Fruit fly (Drosophila melanogaster) whole organism, embryonic: ENCODE data around the gene Eig71Ek.
A peak's percentile ranks its signal among the peaks of the same experiment; 100 is the strongest.

Experiments
- Blimp-1 ChIP-seq: fragments of 200-800 bp; sonication (Bioruptor generic); optimal IDR thresholded peaks from 3 replicates; lab custom pipeline; 2018; ENCODE audit warnings: missing biosample characterization, missing genetic modification characterization, mild to moderate bottlenecking, moderate library complexity, missing genetic modification reagents
- CG10462 ChIP-seq: fragments of 200-800 bp; sonication (Bioruptor generic); optimal IDR thresholded peaks from 2 replicates; lab custom pipeline; 2016; ENCODE audit warnings: missing biosample characterization, missing genetic modification characterization
- CG10543 ChIP-seq: fragments of 200-800 bp; sonication (Bioruptor generic); optimal IDR thresholded peaks from 3 replicates; lab custom pipeline; 2017; ENCODE audit warnings: missing biosample characterization, mild to moderate bottlenecking, missing genetic modification characterization, moderate library complexity
- CG12769 ChIP-seq: fragments of 200-800 bp; sonication (Bioruptor generic); optimal IDR thresholded peaks from 2 replicates; lab custom pipeline; 2019; ENCODE audit warnings: missing biosample characterization, mild to moderate bottlenecking, missing genetic modification characterization, moderate library complexity
- CG13287 ChIP-seq: fragments of 200-800 bp; sonication (Bioruptor generic); IDR thresholded peaks from 2 replicates; pipeline ENCODE4 v1.3.6; 2022; ENCODE audit warnings: missing biosample characterization, missing genetic modification characterization; ENCODE audit not compliant: partially characterized antibody
- CG14050 ChIP-seq: fragments of 200-800 bp; sonication (Bioruptor generic); IDR thresholded peaks from 3 replicates; pipeline ENCODE4 v1.3.6; 2022; ENCODE audit warnings: missing biosample characterization, missing genetic modification characterization
- CG14710 ChIP-seq: fragments of 200-800 bp; sonication (Bioruptor generic); optimal IDR thresholded peaks from 3 replicates; lab custom pipeline; 2019; ENCODE audit warnings: missing biosample characterization, mild to moderate bottlenecking, missing genetic modification characterization, moderate library complexity
- CG1529 ChIP-seq: fragments of 200-800 bp; sonication (Bioruptor generic); optimal IDR thresholded peaks from 3 replicates; lab custom pipeline; 2018; ENCODE audit warnings: missing biosample characterization, missing genetic modification characterization
- CG15479 ChIP-seq: fragments of 200-800 bp; sonication (Bioruptor generic); optimal IDR thresholded peaks from 3 replicates; lab custom pipeline; 2019; ENCODE audit warnings: missing biosample characterization, mild to moderate bottlenecking, missing genetic modification characterization, moderate library complexity
- CG18011 ChIP-seq: fragments of 200-800 bp; sonication (Bioruptor generic); optimal IDR thresholded peaks from 2 replicates; lab custom pipeline; 2017; ENCODE audit warnings: missing biosample characterization, missing genetic modification characterization, mild to moderate bottlenecking, moderate library complexity, missing genotype
- CG2875 ChIP-seq: fragments of 200-800 bp; sonication (Bioruptor generic); optimal IDR thresholded peaks from 2 replicates; lab custom pipeline; 2017; ENCODE audit warnings: missing biosample characterization, mild to moderate bottlenecking, missing genetic modification characterization, missing genetic modification reagents
- CG30431 ChIP-seq: fragments of 200-800 bp; sonication (Bioruptor generic); optimal IDR thresholded peaks from 2 replicates; lab custom pipeline; 2017; ENCODE audit warnings: missing biosample characterization, missing genetic modification characterization
- CG33557 ChIP-seq: fragments of 200-800 bp; sonication (Bioruptor generic); optimal IDR thresholded peaks from 2 replicates; lab custom pipeline; 2019; ENCODE audit warnings: missing biosample characterization, mild to moderate bottlenecking, missing genetic modification characterization, moderate library complexity
- CG3407 ChIP-seq: fragments of 200-800 bp; sonication (Bioruptor generic); optimal IDR thresholded peaks from 2 replicates; lab custom pipeline; 2018; ENCODE audit warnings: missing biosample characterization, mild to moderate bottlenecking, missing genetic modification characterization
- CG42726 ChIP-seq: fragments of 200-800 bp; sonication (Bioruptor generic); IDR thresholded peaks from 2 replicates; pipeline ENCODE4 v1.3.6; 2022; ENCODE audit warnings: missing biosample characterization, missing genetic modification characterization; ENCODE audit not compliant: partially characterized antibody
- CG8388 ChIP-seq: fragments of 200-800 bp; sonication (Bioruptor generic); optimal IDR thresholded peaks from 2 replicates; lab custom pipeline; 2019; ENCODE audit warnings: missing biosample characterization, mild to moderate bottlenecking, missing genetic modification characterization, moderate library complexity
- CG8478 ChIP-seq: fragments of >200 bp; optimal IDR thresholded peaks from 2 replicates; lab custom pipeline; 2018
- CG8924 ChIP-seq: fragments of 200-800 bp; optimal IDR thresholded peaks from 3 replicates; lab custom pipeline; 2019; ENCODE audit warnings: missing biosample characterization, mild to moderate bottlenecking, missing genetic modification characterization, moderate library complexity
- CG9932 ChIP-seq: fragments of 200-800 bp; sonication (Bioruptor generic); IDR thresholded peaks from 2 replicates; pipeline ENCODE4 v1.3.6; 2022; ENCODE audit warnings: missing biosample characterization, missing genetic modification characterization
- CoRest ChIP-seq: fragments of 200-800 bp; sonication (Bioruptor generic); optimal IDR thresholded peaks from 3 replicates; lab custom pipeline; 2018; ENCODE audit warnings: missing biosample characterization, mild to moderate bottlenecking, missing genetic modification characterization, moderate library complexity
- Drgx ChIP-seq: fragments of 200-800 bp; sonication (Bioruptor generic); IDR thresholded peaks from 2 replicates; pipeline ENCODE4 v1.3.6; 2022; ENCODE audit warnings: missing biosample characterization, missing genetic modification characterization
- H2.0 ChIP-seq: fragments of 200-800 bp; sonication (Bioruptor generic); IDR thresholded peaks from 2 replicates; pipeline ENCODE4 v1.3.6; 2022; ENCODE audit warnings: missing biosample characterization, missing genetic modification characterization
- HLHmδ ChIP-seq: fragments of 200-800 bp; sonication (Bioruptor generic); optimal IDR thresholded peaks from 2 replicates; lab custom pipeline; 2018; ENCODE audit warnings: missing biosample characterization, mild to moderate bottlenecking, missing genetic modification characterization, moderate library complexity
- Hr3 ChIP-seq: fragments of 200-800 bp; sonication (Bioruptor generic); optimal IDR thresholded peaks from 3 replicates; lab custom pipeline; 2016; ENCODE audit warnings: missing biosample characterization, missing genetic modification characterization
- Lhr ChIP-seq: fragments of 200-800 bp; sonication (Bioruptor generic); optimal IDR thresholded peaks from 3 replicates; lab custom pipeline; 2017; ENCODE audit warnings: mild to moderate bottlenecking, missing biosample characterization, missing genetic modification reagents, missing genetic modification characterization
- MBD-R2 ChIP-seq: fragments of 200-800 bp; sonication (Bioruptor generic); IDR thresholded peaks from 2 replicates; pipeline ENCODE4 v1.3.6; 2022; ENCODE audit warnings: missing biosample characterization, missing genetic modification characterization
- Med ChIP-seq: fragments of 200-800 bp; sonication (Bioruptor generic); peaks from one replicate; lab custom pipeline; 2016; ENCODE audit warnings: missing biosample characterization, missing genetic modification characterization, mild to moderate bottlenecking, inconsistent platforms, moderate library complexity
- Mrtf ChIP-seq: fragments of 200-800 bp; sonication (Bioruptor generic); IDR thresholded peaks from 3 replicates; pipeline ENCODE4 v1.3.6; 2022; ENCODE audit warnings: missing biosample characterization, missing genetic modification characterization
- Nf-YC ChIP-seq: fragments of 200-800 bp; optimal IDR thresholded peaks from 3 replicates; lab custom pipeline; 2019; ENCODE audit warnings: missing biosample characterization, mild to moderate bottlenecking, missing genetic modification characterization, moderate library complexity
- Optix ChIP-seq: fragments of 200-800 bp; sonication (Bioruptor generic); IDR thresholded peaks from 3 replicates; pipeline ENCODE4 v1.3.6; 2022; ENCODE audit warnings: missing biosample characterization, missing genetic modification characterization
- Side ChIP-seq: fragments of 200-800 bp; sonication (Bioruptor generic); optimal IDR thresholded peaks from 2 replicates; lab custom pipeline; 2016; ENCODE audit warnings: missing biosample characterization, missing genetic modification characterization
- Spps ChIP-seq: fragments of 200-800 bp; sonication (Bioruptor generic); optimal IDR thresholded peaks from 2 replicates; lab custom pipeline; 2018; ENCODE audit warnings: missing biosample characterization, mild to moderate bottlenecking, missing genetic modification characterization
- aop ChIP-seq: fragments of 200-800 bp; sonication (Bioruptor generic); IDR thresholded peaks from 2 replicates; pipeline ENCODE4 v1.3.6; 2022; ENCODE audit warnings: missing biosample characterization, missing genetic modification characterization
- ash1 ChIP-seq: fragments of 200-800 bp; sonication (Bioruptor generic); optimal IDR thresholded peaks from 2 replicates; lab custom pipeline; 2018; ENCODE audit warnings: missing biosample characterization, mild to moderate bottlenecking, missing genetic modification characterization
- caup ChIP-seq: fragments of 200-800 bp; sonication (Bioruptor generic); optimal IDR thresholded peaks from 3 replicates; lab custom pipeline; 2017; ENCODE audit warnings: missing biosample characterization, mild to moderate bottlenecking, missing genetic modification characterization, moderate library complexity; ENCODE audit not compliant: severe bottlenecking
- dimm ChIP-seq: fragments of 200-800 bp; sonication (Bioruptor generic); IDR thresholded peaks from 2 replicates; pipeline ENCODE4 v1.3.6; 2022; ENCODE audit warnings: missing biosample characterization, missing genetic modification characterization
- dm ChIP-seq: fragments of 200-800 bp; sonication (Bioruptor generic); optimal IDR thresholded peaks from 3 replicates; lab custom pipeline; 2016; ENCODE audit warnings: missing biosample characterization, missing genetic modification characterization
- dmrt11E ChIP-seq: fragments of 200-800 bp; sonication (Bioruptor generic); optimal IDR thresholded peaks from 3 replicates; lab custom pipeline; 2018; ENCODE audit warnings: missing biosample characterization, mild to moderate bottlenecking, missing genetic modification characterization, moderate library complexity
- ftz-f1 ChIP-seq: fragments of 200-800 bp; sonication (Bioruptor generic); optimal IDR thresholded peaks from 2 replicates; lab custom pipeline; 2016; ENCODE audit warnings: missing biosample characterization, missing genetic modification characterization
- gsb-n ChIP-seq: fragments of 200-800 bp; sonication (Bioruptor generic); optimal IDR thresholded peaks from 3 replicates; lab custom pipeline; 2018; ENCODE audit warnings: missing biosample characterization, mild to moderate bottlenecking, missing genetic modification characterization
- lola ChIP-seq, 3 experiments: fragments of >200 bp in 2 of 3; fragments of 200-800 bp in 1 of 3; sonication (Bioruptor generic) in 1 of 3; optimal IDR thresholded peaks; 2 replicates each; lab custom pipeline; 2017 to 2019; ENCODE audit warnings: missing biosample characterization in 3 of 3, missing genetic modification characterization in 3 of 3, mild to moderate bottlenecking in 1 of 3, moderate library complexity in 1 of 3
- lov ChIP-seq, 2 experiments: fragments of 200-800 bp in 1 of 2; fragments of >200 bp in 1 of 2; sonication (Bioruptor generic) in 1 of 2; IDR thresholded peaks in 1 of 2; optimal IDR thresholded peaks in 1 of 2; 2 replicates in 1 of 2; 3 replicates in 1 of 2; pipeline versions ENCODE4 v1.3.6 to Lab custom; 2017 to 2022; ENCODE audit warnings: missing biosample characterization in 1 of 2, missing genetic modification characterization in 1 of 2
- pros ChIP-seq: fragments of 200-800 bp; sonication (Bioruptor generic); optimal IDR thresholded peaks from 3 replicates; lab custom pipeline; 2019; ENCODE audit warnings: missing biosample characterization, mild to moderate bottlenecking, missing genetic modification characterization, moderate library complexity
- tgo ChIP-seq: fragments of 200-800 bp; sonication (Bioruptor generic); IDR thresholded peaks from 3 replicates; pipeline ENCODE4 v1.3.6; 2022; ENCODE audit warnings: missing biosample characterization, missing genetic modification characterization
- twi ChIP-seq: fragments of 200-800 bp; optimal IDR thresholded peaks from 2 replicates; lab custom pipeline; 2019; ENCODE audit warnings: missing biosample characterization, mild to moderate bottlenecking, missing genetic modification characterization, moderate library complexity
- vvl ChIP-seq: fragments of 200-800 bp; sonication (Bioruptor generic); IDR thresholded peaks from 2 replicates; pipeline ENCODE4 v1.3.6; 2022; ENCODE audit warnings: missing biosample characterization, missing genetic modification characterization
- z ChIP-seq: fragments of 200-800 bp; sonication (Bioruptor generic); IDR thresholded peaks from 3 replicates; pipeline ENCODE4 v1.3.6; 2022; ENCODE audit warnings: missing biosample characterization, missing genetic modification characterization

Eig71Ek gene

dm6 chr3L:15699626-15700337, 38.7 kb downstream of the Eig71Ek start, which contains the start of gene comm2 (continued):
- no peak for TF ChIP-seq CG14050 (GFP tag; lab: Robert Waterston, UW)
- TF ChIP-seq Nf-YC (tag; lab: Kevin White, UChicago) = no peak
- no peak for TF ChIP-seq dimm (GFP tag; lab: Robert Waterston, UW)
- TF ChIP-seq tgo (GFP tag; lab: Robert Waterston, UW) = no peak
- TF ChIP-seq dm (GFP tag; lab: Kevin White, UChicago) = no peak
- TF ChIP-seq vvl (GFP tag; lab: Robert Waterston, UW) = peak; percentile 63; the same call in 1 of the 2 replicates
- TF ChIP-seq CG12769 (tag; lab: Kevin White, UChicago) = peak; percentile 94
- TF ChIP-seq caup (GFP tag; lab: Kevin White, UChicago) = no peak
- TF ChIP-seq aop = peak; percentile 19; the same call in 1 of the 2 replicates
- 0 out of 2 replicates have a peak, but pooled peaks have one; percentile 29 for TF ChIP-seq Drgx (GFP tag; lab: Robert Waterston, UW)
- TF ChIP-seq CG18011 (GFP tag; lab: Kevin White, UChicago) = no peak
- peak; percentile 18 for TF ChIP-seq Side
- TF ChIP-seq HLHmδ (GFP tag; lab: Kevin White, UChicago) = peak; percentile 73
- TF ChIP-seq Mrtf (GFP tag; lab: Robert Waterston, UW) = no peak
- peak; percentile 23 for TF ChIP-seq ash1 (GFP tag; lab: Kevin White, UChicago)
- peak; percentile 99 for TF ChIP-seq z (GFP tag; lab: Robert Waterston, UW)
- peak; percentile 45; the same call in 1 of the 2 replicates for TF ChIP-seq CG13287 (GFP tag; lab: Robert Waterston, UW)
- peak; percentile 98 for TF ChIP-seq pros (GFP tag; lab: Kevin White, UChicago)
- peak; percentile 2 for TF ChIP-seq CG8924 (tag; lab: Kevin White, UChicago)
- no peak for TF ChIP-seq CG3407 (GFP tag; lab: Kevin White, UChicago)
- peak; percentile 76 for TF ChIP-seq twi (tag; lab: Kevin White, UChicago)
- 0 out of 2 replicates have a peak, but pooled peaks have one; percentile 5 for TF ChIP-seq CG9932
- TF ChIP-seq CG15479 (GFP tag; lab: Kevin White, UChicago) = peak; percentile 70
- TF ChIP-seq Blimp-1 (GFP tag; lab: Kevin White, UChicago) = peak; percentile 84
- TF ChIP-seq CG42726 (GFP tag; lab: Robert Waterston, UW) = peak; percentile 60; the same call in 1 of the 2 replicates
- TF ChIP-seq CG1529 (GFP tag; lab: Kevin White, UChicago) = no peak
- no peak for TF ChIP-seq MBD-R2
- peak; percentile 74 for TF ChIP-seq Med (GFP tag; lab: Kevin White, UChicago)

DNA sequence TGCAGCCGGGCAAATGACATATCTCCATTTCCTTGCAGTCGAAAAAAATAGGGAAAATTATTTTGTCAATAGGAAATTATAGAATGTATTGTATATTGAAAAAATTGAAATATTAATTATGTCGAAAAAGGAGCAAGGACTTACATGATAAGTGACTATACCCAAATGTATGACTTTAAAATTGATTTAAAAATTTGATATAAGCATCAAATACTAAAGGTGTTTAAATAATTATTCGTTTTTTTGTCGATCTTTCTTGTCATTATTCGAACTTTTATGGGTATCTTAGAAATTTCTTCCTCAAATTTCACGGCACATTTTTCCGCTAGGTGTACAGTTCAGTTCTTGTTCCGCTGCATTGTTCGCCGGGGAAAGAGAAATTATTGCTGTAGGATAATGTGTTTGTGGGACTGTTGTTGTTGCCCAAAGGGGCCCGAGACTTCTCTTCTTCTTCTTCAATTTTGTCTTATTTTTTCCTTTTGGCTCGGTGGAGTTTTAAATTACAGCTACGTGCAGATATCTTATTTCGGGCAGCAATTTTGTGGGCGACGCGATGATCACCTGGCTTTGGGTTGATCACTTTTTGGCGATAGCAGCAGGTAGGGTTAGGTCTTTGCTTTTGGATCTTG, 39.4 kb downstream of the Eig71Ek start:
- TF ChIP-seq CG10543 (no peak), CG8478 (lab: Kevin White, UChicago) (no peak), CG33557 (GFP tag; lab: Kevin White, UChicago) (peak; percentile 83), CG14710 (tag; lab: Kevin White, UChicago) (peak; percentile 72), lov (optimal IDR thresholded peaks at IDR 0.05; lab: Kevin White, UChicago) (no peak), lov (GFP tag; IDR thresholded peaks at IDR 0.05; lab: Robert Waterston, UW) (no peak), CoRest (peak; percentile 60), gsb-n (tag; lab: Kevin White, UChicago) (peak; percentile 76), Hr3 (peak; percentile 26), H2.0 (no peak), CG10462 (peak; percentile 29), Lhr (peak; percentile 13), CG30431 (GFP tag; lab: Kevin White, UChicago) (peak; percentile 60), Spps (tag; lab: Kevin White, UChicago) (peak; percentile 34), CG2875 (peak; percentile 38), Optix (GFP tag; lab: Robert Waterston, UW) (no peak), lola (GFP tag; optimal IDR thresholded peaks at IDR 0.05; lab: Kevin White, UChicago) (peak in 1 of 3 experiments; percentile 96), CG8388 (peak; percentile 66), dmrt11E (tag; lab: Kevin White, UChicago) (peak; percentile 96), ftz-f1 (no peak)
